Fruit fly (Drosophila melanogaster) S2 (cell line): ENCODE measurements around the gene svr.

ENCODE experiments used
- CG8478 ChIP-seq: fragments of >200 bp; optimal IDR thresholded peaks from 2 replicates; lab custom pipeline; 2018
- CTCF ChIP-seq, 2 experiments: fragments of >200 bp; optimal IDR thresholded peaks; 2 replicates each; lab custom pipeline; 2018

DNA sequence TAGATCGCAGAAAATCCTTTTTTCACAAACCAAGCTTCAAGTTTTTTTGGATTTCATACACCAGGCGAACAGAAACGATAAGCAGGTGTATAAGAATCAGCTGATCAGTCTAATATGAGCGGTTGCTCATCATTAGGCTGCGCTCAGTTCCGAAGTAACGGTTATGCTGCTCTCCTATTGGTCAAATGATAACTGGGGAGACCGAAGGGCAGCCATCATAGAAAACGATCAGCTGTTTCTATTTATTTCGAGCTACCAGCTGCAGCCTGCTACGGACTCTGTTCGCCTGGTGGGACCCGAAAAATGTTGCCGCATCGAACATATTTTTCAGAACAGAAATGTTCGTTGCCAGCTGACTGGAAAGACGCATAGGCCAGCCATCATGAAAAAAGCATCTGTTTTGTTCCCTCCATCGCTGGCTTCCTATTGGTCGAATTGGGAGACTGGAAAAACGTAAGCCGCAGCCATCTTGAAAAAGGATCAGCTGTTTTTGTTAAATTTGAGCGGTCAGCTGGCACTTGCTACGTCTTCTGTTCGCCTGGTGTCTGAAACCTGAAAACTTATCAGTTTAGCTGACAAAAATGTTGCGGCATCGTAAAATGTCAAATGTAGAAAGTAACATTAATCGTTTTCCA is 50.2 kb downstream of the svr start:
- TF ChIP-seq CG8478, result no peak
- peak; percentile 23 to 45 for TF ChIP-seq CTCF (optimal IDR thresholded peaks at IDR 0.05; lab: Kevin White, UChicago)
